Worm (Caenorhabditis elegans) whole organism, young adult: ENCODE measurements around the gene ceh-10.
A peak's percentile ranks its signal among the peaks of the same experiment; 100 is the strongest.

Source experiments
- D2030.7 ChIP-seq: fragments of 200-800 bp; sonication (Bioruptor generic); IDR thresholded peaks from 2 replicates; pipeline ENCODE4 v1.3.6; 2022; ENCODE audit warnings: missing genetic modification reagents, missing genetic modification characterization, missing compliant biosample characterization
- F10E7.11 ChIP-seq: sonication (generic microtip); optimal IDR thresholded peaks from 2 replicates; lab custom pipeline; 2017; ENCODE audit warnings: mild to moderate bottlenecking, missing genetic modification characterization, moderate library complexity, missing compliant biosample characterization
- Y53F4B.3 ChIP-seq: fragments of 200-800 bp; sonication (Bioruptor generic); IDR thresholded peaks from 2 replicates; pipeline ENCODE4 v1.3.6; 2022; ENCODE audit warnings: missing genetic modification reagents, missing genetic modification characterization, missing compliant biosample characterization
- Y95B8A.8 ChIP-seq: fragments of 200-800 bp; sonication (Bioruptor generic); IDR thresholded peaks from 2 replicates; pipeline ENCODE4 v1.3.6; 2022; ENCODE audit warnings: missing genetic modification reagents, missing genetic modification characterization, missing compliant biosample characterization
- aptf-2 ChIP-seq: fragments of 200-800 bp; sonication (Bioruptor generic); conservative IDR thresholded peaks from 2 replicates; pipeline ENCODE4 v1.3.6; 2022; ENCODE audit warnings: missing genetic modification reagents, missing genetic modification characterization, missing compliant biosample characterization
- attf-5 ChIP-seq: fragments of 200-800 bp; sonication (Bioruptor generic); optimal IDR thresholded peaks from 2 replicates; lab custom pipeline; 2018; ENCODE audit warnings: mild to moderate bottlenecking, missing genetic modification characterization, missing compliant biosample characterization
- ccch-3 ChIP-seq: fragments of 200-800 bp; sonication (Bioruptor generic); optimal IDR thresholded peaks from 2 replicates; lab custom pipeline; 2018; ENCODE audit warnings: mild to moderate bottlenecking, missing genetic modification characterization, missing compliant biosample characterization
- cebp-1 ChIP-seq, 2 experiments: fragments of 200-800 bp in 1 of 2; sonication (Bioruptor generic) in 1 of 2; sonication (generic microtip) in 1 of 2; IDR thresholded peaks in 1 of 2; optimal IDR thresholded peaks in 1 of 2; 2 replicates each; pipeline versions ENCODE4 v1.3.6 to Lab custom; 2017 to 2022; ENCODE audit warnings: missing compliant biosample characterization in 2 of 2, missing genetic modification characterization in 2 of 2, mild to moderate bottlenecking in 1 of 2, missing genetic modification reagents in 1 of 2, moderate library complexity in 1 of 2
- cebp-2 ChIP-seq: fragments of 200-800 bp; sonication (Bioruptor generic); IDR thresholded peaks from 2 replicates; pipeline ENCODE4 v1.3.6; 2022; ENCODE audit warnings: missing genetic modification characterization, missing compliant biosample characterization
- ceh-100 ChIP-seq: fragments of 200-800 bp; sonication (Bioruptor generic); IDR thresholded peaks from 2 replicates; pipeline ENCODE4 v1.3.6; 2022; ENCODE audit warnings: missing genetic modification reagents, missing genetic modification characterization, missing compliant biosample characterization
- ceh-40 ChIP-seq: fragments of 200-800 bp; sonication (Bioruptor generic); IDR thresholded peaks from 2 replicates; pipeline ENCODE4 v1.3.6; 2022; ENCODE audit warnings: missing genetic modification characterization, missing compliant biosample characterization
- ceh-79 ChIP-seq: sonication (generic microtip); optimal IDR thresholded peaks from 2 replicates; lab custom pipeline; 2017; ENCODE audit warnings: mild to moderate bottlenecking, missing genetic modification characterization, missing compliant biosample characterization
- dox-1 ChIP-seq: fragments of 200-800 bp; sonication (Bioruptor generic); IDR thresholded peaks from 2 replicates; pipeline ENCODE4 v1.3.6; 2022; ENCODE audit warnings: missing genetic modification reagents, missing genetic modification characterization, missing compliant biosample characterization
- gei-17 ChIP-seq: fragments of 200-800 bp; sonication (Bioruptor generic); optimal IDR thresholded peaks from 2 replicates; lab custom pipeline; 2018; ENCODE audit warnings: mild to moderate bottlenecking, missing genetic modification characterization, missing compliant biosample characterization
- hlh-12 ChIP-seq: sonication (generic microtip); optimal IDR thresholded peaks from 2 replicates; lab custom pipeline; 2016; ENCODE audit warnings: missing genetic modification characterization, missing compliant biosample characterization
- hlh-26 ChIP-seq: fragments of 200-800 bp; sonication (Bioruptor generic); conservative IDR thresholded peaks from 2 replicates; pipeline ENCODE4 v1.3.6; 2022; ENCODE audit warnings: missing genetic modification reagents, missing genetic modification characterization, missing compliant biosample characterization
- hmg-1.2 ChIP-seq: fragments of 200-800 bp; sonication (Bioruptor generic); IDR thresholded peaks from 2 replicates; pipeline ENCODE4 v1.3.6; 2022; ENCODE audit warnings: missing genetic modification reagents, missing genetic modification characterization, missing compliant biosample characterization
- hmg-20 ChIP-seq: fragments of 200-800 bp; sonication (Bioruptor generic); IDR thresholded peaks from 2 replicates; pipeline ENCODE4 v1.3.6; 2022; ENCODE audit warnings: missing genetic modification reagents, missing genetic modification characterization, missing compliant biosample characterization
- let-607 ChIP-seq, 2 experiments: fragments of 200-800 bp in 1 of 2; sonication (Bioruptor generic) in 1 of 2; sonication (generic microtip) in 1 of 2; optimal IDR thresholded peaks; 2 replicates each; lab custom pipeline; 2016 to 2018; ENCODE audit warnings: mild to moderate bottlenecking in 2 of 2, missing compliant biosample characterization in 2 of 2, missing genetic modification characterization in 2 of 2, moderate library complexity in 2 of 2, missing genotype in 1 of 2
- madf-3 ChIP-seq: fragments of 200-800 bp; sonication (Bioruptor generic); IDR thresholded peaks from 2 replicates; pipeline ENCODE4 v1.3.6; 2022; ENCODE audit warnings: missing genetic modification reagents, missing genetic modification characterization, missing compliant biosample characterization
- madf-8 ChIP-seq: fragments of 200-800 bp; sonication (Bioruptor generic); conservative IDR thresholded peaks from 2 replicates; pipeline ENCODE4 v1.3.6; 2022; ENCODE audit warnings: missing genetic modification reagents, missing genetic modification characterization, missing compliant biosample characterization
- mel-28 ChIP-seq: sonication (generic microtip); optimal IDR thresholded peaks from 2 replicates; lab custom pipeline; 2016; ENCODE audit warnings: borderline replicate concordance, mild to moderate bottlenecking, missing genetic modification characterization, missing compliant biosample characterization
- nfyb-1 ChIP-seq: fragments of 200-800 bp; sonication (Bioruptor generic); IDR thresholded peaks from 2 replicates; pipeline ENCODE4 v1.3.6; 2022; ENCODE audit warnings: missing genetic modification reagents, missing genetic modification characterization, missing compliant biosample characterization
- nhr-80 ChIP-seq: sonication (generic microtip); optimal IDR thresholded peaks from 2 replicates; lab custom pipeline; 2016; ENCODE audit warnings: missing genetic modification characterization, missing compliant biosample characterization
- nhr-90 ChIP-seq: sonication (generic microtip); optimal IDR thresholded peaks from 2 replicates; lab custom pipeline; 2016; ENCODE audit warnings: missing genotype, mild to moderate bottlenecking, missing genetic modification characterization, missing compliant biosample characterization
- snpc-1.1 ChIP-seq: sonication (generic microtip); optimal IDR thresholded peaks from 2 replicates; lab custom pipeline; 2017; ENCODE audit warnings: missing genetic modification characterization, mild to moderate bottlenecking, missing compliant biosample characterization, antibody characterized with exemption, moderate library complexity, missing genotype, missing genetic modification reagents; ENCODE audit not compliant: insufficient read depth
- somi-1 ChIP-seq: fragments of 200-800 bp; sonication (Bioruptor generic); optimal IDR thresholded peaks from 2 replicates; lab custom pipeline; 2018; ENCODE audit warnings: mild to moderate bottlenecking, missing genetic modification characterization, missing compliant biosample characterization
- tbp1 ChIP-seq: fragments of 200-800 bp; sonication (Bioruptor generic); optimal IDR thresholded peaks from 2 replicates; lab custom pipeline; 2018; ENCODE audit warnings: mild to moderate bottlenecking, missing genetic modification characterization, missing compliant biosample characterization
- tbx-9 ChIP-seq: sonication (generic microtip); optimal IDR thresholded peaks from 2 replicates; lab custom pipeline; 2016; ENCODE audit warnings: borderline replicate concordance, missing genetic modification characterization, inconsistent platforms, missing compliant biosample characterization
- zfh-2 ChIP-seq: fragments of 200-800 bp; sonication (Bioruptor generic); conservative IDR thresholded peaks from 2 replicates; pipeline ENCODE4 v1.3.6; 2022; ENCODE audit warnings: missing genetic modification reagents, missing genetic modification characterization, missing compliant biosample characterization
- zim-3 ChIP-seq: sonication (generic microtip); optimal IDR thresholded peaks from 2 replicates; lab custom pipeline; 2017; ENCODE audit warnings: mild to moderate bottlenecking, missing genetic modification characterization, moderate library complexity, missing compliant biosample characterization
- ztf-26 ChIP-seq: sonication (generic microtip); optimal IDR thresholded peaks from 2 replicates; lab custom pipeline; 2017; ENCODE audit warnings: missing genetic modification characterization, missing compliant biosample characterization

The ceh-10 gene

DNA sequence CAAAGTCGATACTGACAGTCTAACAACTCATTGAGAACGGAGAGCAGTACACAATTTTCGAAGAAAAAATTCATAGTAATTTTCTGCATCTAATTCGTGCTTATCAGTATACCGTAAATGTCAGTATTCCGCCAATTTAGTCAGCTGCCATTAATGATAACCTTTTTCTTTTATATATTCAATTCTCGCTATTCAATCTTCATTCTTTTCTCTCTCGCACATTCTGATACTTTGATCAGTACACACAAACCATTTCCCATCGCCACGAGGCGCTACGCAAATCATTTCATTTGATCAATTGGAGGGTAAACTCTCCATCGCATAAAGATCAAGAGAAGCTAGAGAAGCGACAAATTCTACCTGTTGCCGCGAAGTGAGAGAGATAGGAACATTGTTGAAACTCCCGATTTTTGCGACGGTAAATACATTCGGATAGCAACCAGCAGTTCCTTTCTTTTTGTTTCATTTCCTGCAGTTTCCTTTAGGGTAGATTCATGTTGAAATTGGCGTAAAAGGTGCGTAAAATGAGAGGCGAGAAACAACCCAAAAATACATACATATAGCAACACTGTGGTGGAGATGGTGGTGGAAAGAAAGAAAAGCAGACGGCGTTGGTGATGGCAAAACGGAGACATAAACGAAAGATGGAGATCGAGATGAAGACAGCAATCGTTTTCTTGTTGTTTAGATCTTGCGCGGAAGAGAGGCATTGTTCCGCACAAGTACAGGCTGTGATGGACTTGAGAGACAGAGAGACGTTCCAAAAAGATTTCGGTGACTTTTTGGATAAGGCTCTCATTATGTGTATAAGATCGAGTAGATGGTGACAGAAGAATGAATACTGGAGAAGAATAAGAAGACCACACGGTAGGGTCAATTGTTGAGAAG lies 39.6 kb downstream of the ceh-10 start (continued):
- no peak for TF ChIP-seq hlh-12 (tag; lab: Kevin White, UChicago)
- TF ChIP-seq madf-8 (GFP tag; lab: Robert Waterston, UW) = no peak
- TF ChIP-seq ccch-3 = no peak
- TF ChIP-seq ceh-40 (GFP tag; lab: Robert Waterston, UW) = no peak
- TF ChIP-seq zim-3 (tag; lab: Kevin White, UChicago) = no peak
- no peak for TF ChIP-seq hlh-26 (GFP tag; lab: Robert Waterston, UW)
- TF ChIP-seq Y53F4B.3 (GFP tag; lab: Robert Waterston, UW) = no peak
- no peak for TF ChIP-seq ceh-79
- peak; percentile 19 for TF ChIP-seq nhr-90

ce11 chrIII:5839147-5839546 lies 40.3 kb downstream of the ceh-10 start:
- TF ChIP-seq cebp-1 (GFP tag; IDR thresholded peaks at IDR 0.05; lab: Robert Waterston, UW) = no peak; the same call in 1 of the 2 replicates
- peak; percentile 57 for TF ChIP-seq cebp-1 (tag; optimal IDR thresholded peaks at IDR 0.05; lab: Kevin White, UChicago)
- peak in 1 of 2 experiments; percentile 31 for TF ChIP-seq let-607 (tag; optimal IDR thresholded peaks at IDR 0.05; lab: Kevin White, UChicago)
- no peak for TF ChIP-seq cebp-2
- peak; percentile 32; the same call in 1 of the 2 replicates for TF ChIP-seq nfyb-1
- TF ChIP-seq attf-5 = peak; percentile 3
- TF ChIP-seq dox-1 (GFP tag; lab: Robert Waterston, UW) = peak; percentile 11; the same call in 1 of the 2 replicates
- TF ChIP-seq nhr-80 (tag; lab: Kevin White, UChicago) = peak; percentile 61
- TF ChIP-seq F10E7.11 (tag; lab: Kevin White, UChicago) = no peak

- TF ChIP-seq snpc-1.1 (tag; lab: Kevin White, UChicago) = no peak
These were observed 40.8 kb downstream of the ceh-10 start for ce11 chrIII:5839598-5839997.

ce11 chrIII:5840277-5840676 lies 41.4 kb downstream of the ceh-10 start:
- TF ChIP-seq nhr-90 (no peak), gei-17 (no peak), nhr-80 (tag; lab: Kevin White, UChicago) (peak; percentile 46), cebp-1 (GFP tag; IDR thresholded peaks at IDR 0.05; lab: Robert Waterston, UW) (peak; percentile 21; the same call in 1 of the 2 replicates), cebp-1 (tag; optimal IDR thresholded peaks at IDR 0.05; lab: Kevin White, UChicago) (peak; percentile 64), ztf-26 (no peak), dox-1 (GFP tag; lab: Robert Waterston, UW) (0 out of 2 replicates have a peak, but pooled peaks have one; percentile 9), ceh-100 (GFP tag; lab: Robert Waterston, UW) (no peak)

ce11 chrIII:5840815-5841573 lies 42.1 kb downstream of the ceh-10 start:
- TF ChIP-seq mel-28 (no peak), ceh-79 (no peak), nhr-80 (tag; lab: Kevin White, UChicago) (peak; percentile 21), Y95B8A.8 (GFP tag; lab: Robert Waterston, UW) (peak; percentile 13; the same call in 1 of the 2 replicates), hmg-20 (no peak)

ce11 chrIII:5841676-5842075 lies 42.8 kb downstream of the ceh-10 start:
- TF ChIP-seq tbx-9 (tag; lab: Kevin White, UChicago) = no peak
- no peak for TF ChIP-seq madf-3
- no peak for TF ChIP-seq cebp-1 (GFP tag; IDR thresholded peaks at IDR 0.05; lab: Robert Waterston, UW)
- peak; percentile 57 for TF ChIP-seq cebp-1 (tag; optimal IDR thresholded peaks at IDR 0.05; lab: Kevin White, UChicago)
- no peak for TF ChIP-seq hlh-12 (tag; lab: Kevin White, UChicago)
- TF ChIP-seq hmg-1.2 (GFP tag; lab: Robert Waterston, UW) = peak; percentile 19; the same call in 1 of the 2 replicates
- TF ChIP-seq dox-1 (GFP tag; lab: Robert Waterston, UW) = peak; percentile 36; the same call in 1 of the 2 replicates
- TF ChIP-seq zfh-2 (GFP tag; lab: Robert Waterston, UW) = peak; percentile 59; the same call in 1 of the 2 replicates
- peak; percentile 13 for TF ChIP-seq somi-1 (GFP tag; lab: Kevin White, UChicago)
- TF ChIP-seq tbp1 (GFP tag; lab: Kevin White, UChicago) = peak; percentile 25
- no peak for TF ChIP-seq aptf-2 (GFP tag; lab: Robert Waterston, UW)
- TF ChIP-seq nfyb-1 = peak; percentile 21; the same call in 1 of the 2 replicates
- no peak for TF ChIP-seq D2030.7 (GFP tag; lab: Robert Waterston, UW)
- TF ChIP-seq, all 124 proteins: peak for 7
